Fruit fly (Drosophila melanogaster): ENCODE measurements around the gene CG5013.

- no peak for TF ChIP-seq CG8478 (optimal IDR thresholded peaks at IDR 0.05)
- no peak for TF ChIP-seq CTCF (optimal IDR thresholded peaks at IDR 0.05)
Observed at dm6 chr3R:16094011-16094729, 44.7 kb downstream of the CG5013 start.

Measured in S2 (cell line).